Worm (Caenorhabditis elegans): ENCODE data around the gene K09A9.8.

DNA sequence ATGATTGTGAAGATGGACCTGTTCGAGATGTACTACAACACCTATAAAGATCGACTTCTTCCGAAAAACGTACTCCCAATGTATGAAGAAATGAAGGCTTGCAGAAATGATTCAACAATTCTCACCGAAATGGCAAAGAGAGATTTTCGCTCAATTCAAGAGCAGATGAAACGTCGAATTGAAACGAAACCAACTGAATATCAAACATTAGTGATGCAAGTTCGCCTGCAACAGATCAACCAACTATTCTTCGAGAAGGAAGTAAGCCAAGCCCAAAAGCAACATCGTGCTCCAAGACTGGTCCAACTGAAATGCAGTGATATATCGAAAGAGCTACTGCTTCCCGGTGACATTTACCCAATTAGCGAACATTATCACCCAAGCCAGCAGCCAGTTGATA lies 12.7 kb upstream of the K09A9.8 start:
- TF ChIP-seq snpc-4 (tag; optimal IDR thresholded peaks at IDR 0.05), result no peak
- TF ChIP-seq zag-1 (tag; optimal IDR thresholded peaks at IDR 0.05), result no peak
- no peak for TF ChIP-seq C34F6.9 (tag; optimal IDR thresholded peaks at IDR 0.05)
- TF ChIP-seq unc-39 (tag; optimal IDR thresholded peaks at IDR 0.05), result no peak
- no peak for TF ChIP-seq nhr-6 (tag; optimal IDR thresholded peaks at IDR 0.05)
- no peak for TF ChIP-seq nhr-11 (tag; optimal IDR thresholded peaks at IDR 0.05)
- no peak for TF ChIP-seq nhr-237 (tag; optimal IDR thresholded peaks at IDR 0.05)
- no peak for TF ChIP-seq unc-55 (GFP tag; optimal IDR thresholded peaks at IDR 0.05)
- TF ChIP-seq nhr-25 (tag; optimal IDR thresholded peaks at IDR 0.05), result no peak
- no peak for TF ChIP-seq unc-62 (GFP tag; optimal IDR thresholded peaks at IDR 0.05)
- TF ChIP-seq nhr-10 (tag; optimal IDR thresholded peaks at IDR 0.05), result no peak
- TF ChIP-seq elt-1 (tag; optimal IDR thresholded peaks at IDR 0.05), result no peak

All from whole organism, L2 larva.